Worm (Caenorhabditis elegans) whole organism, L3 larva: ENCODE measurements around the gene H10D18.5.

Experiments
- ama-1 ChIP-seq: fragments of 150-350 bp; optimal IDR thresholded peaks from 2 replicates; lab custom pipeline; 2018
- fkh-10 ChIP-seq: sonication (generic microtip); optimal IDR thresholded peaks from 2 replicates; lab custom pipeline; 2017; ENCODE audit warnings: missing biosample characterization, missing genetic modification reagents, missing genetic modification characterization
- lin-15B ChIP-seq: fragments of 150-350 bp; optimal IDR thresholded peaks from 2 replicates; lab custom pipeline; 2014; ENCODE audit warnings: missing biosample characterization, missing genetic modification characterization
- nhr-237 ChIP-seq: fragments of 150-350 bp; optimal IDR thresholded peaks from 2 replicates; lab custom pipeline; 2014; ENCODE audit warnings: missing biosample characterization, missing genetic modification characterization

ce11 chrV:3855916-3856315, 24.4 kb upstream of the H10D18.5 start:
- no peak for TF ChIP-seq ama-1
- TF ChIP-seq nhr-237 (tag; lab: Kevin White, UChicago): no peak
- no peak for TF ChIP-seq fkh-10 (GFP tag; lab: Kevin White, UChicago)
- no peak for TF ChIP-seq lin-15B (tag; lab: Kevin White, UChicago)
